Worm (Caenorhabditis elegans) whole organism, L4 larva: ENCODE measurements around the gene R02F2.5.

Source experiments
- D1046.2 ChIP-seq: fragments of 200-800 bp; sonication (Bioruptor generic); IDR thresholded peaks from 2 replicates; pipeline ENCODE4 v1.3.6; 2022; ENCODE audit warnings: missing genetic modification characterization, missing compliant biosample characterization
- ama-1 ChIP-seq: fragments of 150-350 bp; optimal IDR thresholded peaks from 2 replicates; lab custom pipeline; 2014; ENCODE audit warnings: inconsistent platforms, mixed read lengths
- ceh-62 ChIP-seq: sonication (generic microtip); optimal IDR thresholded peaks from 2 replicates; lab custom pipeline; 2017; ENCODE audit warnings: missing biosample characterization, missing genetic modification characterization
- dmd-8 ChIP-seq: fragments of 200-800 bp; sonication (Bioruptor generic); IDR thresholded peaks from 2 replicates; pipeline ENCODE4 v1.3.6; 2022; ENCODE audit warnings: missing genetic modification characterization, missing compliant biosample characterization
- dpl-1 ChIP-seq: fragments of 150-350 bp; optimal IDR thresholded peaks from 2 replicates; lab custom pipeline; 2014; ENCODE audit warnings: missing biosample characterization, missing genetic modification reagents, missing genetic modification characterization
- duxl-1 ChIP-seq: sonication (generic microtip); optimal IDR thresholded peaks from 2 replicates; lab custom pipeline; 2016; ENCODE audit warnings: mild to moderate bottlenecking, missing genetic modification characterization, moderate library complexity, missing compliant biosample characterization; ENCODE audit not compliant: poor library complexity
- lin-15B ChIP-seq: fragments of 150-350 bp; sonication (generic microtip); optimal IDR thresholded peaks from 3 replicates; lab custom pipeline; 2014; ENCODE audit warnings: missing biosample characterization, missing genetic modification characterization
- mep-1 ChIP-seq: fragments of 150-350 bp; sonication (generic microtip); optimal IDR thresholded peaks from 3 replicates; lab custom pipeline; 2014; ENCODE audit warnings: missing biosample characterization, missing genetic modification characterization
- nhr-25 ChIP-seq: sonication (generic microtip); optimal IDR thresholded peaks from 2 replicates; lab custom pipeline; 2017; ENCODE audit warnings: missing genetic modification characterization, mild to moderate bottlenecking, missing compliant biosample characterization, antibody characterized with exemption, moderate library complexity, borderline replicate concordance; ENCODE audit not compliant: insufficient read depth
- nhr-48 ChIP-seq: sonication (generic microtip); optimal IDR thresholded peaks from 2 replicates; lab custom pipeline; 2016; ENCODE audit warnings: mild to moderate bottlenecking, missing genetic modification characterization, missing compliant biosample characterization
- unc-62 ChIP-seq, 3 experiments: fragments of 150-350 bp in 1 of 3; sonication (generic microtip); optimal IDR thresholded peaks in 2 of 3; peaks in 1 of 3; 1 replicate in 1 of 3; 2 replicates in 2 of 3; lab custom pipeline; 2014 to 2017; ENCODE audit warnings: missing biosample characterization in 3 of 3, missing genetic modification characterization in 3 of 3, missing genetic modification reagents in 3 of 3, missing genotype in 1 of 3
- ztf-7 ChIP-seq: fragments of 150-350 bp; optimal IDR thresholded peaks from 2 replicates; lab custom pipeline; 2014; ENCODE audit warnings: missing biosample characterization, missing genetic modification characterization

Gene R02F2.5

ce11 chrIII:5525973-5526372 is 46.9 kb downstream of the R02F2.5 start, which contains the start of gene dex-1:
Gene dex-1, plus strand, starts transcription at chrIII:5526104.
- TF ChIP-seq nhr-48: no peak
- no peak for TF ChIP-seq mep-1 (tag; lab: Kevin White, UChicago)
- no peak for TF ChIP-seq duxl-1 (tag; lab: Kevin White, UChicago)
- no peak for TF ChIP-seq ama-1 (lab: Kevin White, UChicago)
- TF ChIP-seq ztf-7 (tag; lab: Kevin White, UChicago): no peak
- TF ChIP-seq dpl-1 (GFP tag; lab: Kevin White, UChicago): no peak
- no peak for TF ChIP-seq ceh-62 (tag; lab: Kevin White, UChicago)
- TF ChIP-seq dmd-8 (GFP tag; lab: Robert Waterston, UW): no peak
- TF ChIP-seq unc-62 (GFP tag; optimal IDR thresholded peaks at IDR 0.05 in 1 of 2; lab: Kevin White, UChicago): no peak
- no peak for TF ChIP-seq unc-62 (tag; optimal IDR thresholded peaks at IDR 0.05; lab: Kevin White, UChicago)
- no peak for TF ChIP-seq lin-15B (tag; lab: Kevin White, UChicago)
- no peak for TF ChIP-seq D1046.2 (GFP tag; lab: Robert Waterston, UW)
- TF ChIP-seq nhr-25 (tag; lab: Kevin White, UChicago): no peak
- TF ChIP-seq, all 104 proteins: peak for 0
